Fruit fly (Drosophila melanogaster): ENCODE results near the gene KrT95D.

KrT95D gene

DNA sequence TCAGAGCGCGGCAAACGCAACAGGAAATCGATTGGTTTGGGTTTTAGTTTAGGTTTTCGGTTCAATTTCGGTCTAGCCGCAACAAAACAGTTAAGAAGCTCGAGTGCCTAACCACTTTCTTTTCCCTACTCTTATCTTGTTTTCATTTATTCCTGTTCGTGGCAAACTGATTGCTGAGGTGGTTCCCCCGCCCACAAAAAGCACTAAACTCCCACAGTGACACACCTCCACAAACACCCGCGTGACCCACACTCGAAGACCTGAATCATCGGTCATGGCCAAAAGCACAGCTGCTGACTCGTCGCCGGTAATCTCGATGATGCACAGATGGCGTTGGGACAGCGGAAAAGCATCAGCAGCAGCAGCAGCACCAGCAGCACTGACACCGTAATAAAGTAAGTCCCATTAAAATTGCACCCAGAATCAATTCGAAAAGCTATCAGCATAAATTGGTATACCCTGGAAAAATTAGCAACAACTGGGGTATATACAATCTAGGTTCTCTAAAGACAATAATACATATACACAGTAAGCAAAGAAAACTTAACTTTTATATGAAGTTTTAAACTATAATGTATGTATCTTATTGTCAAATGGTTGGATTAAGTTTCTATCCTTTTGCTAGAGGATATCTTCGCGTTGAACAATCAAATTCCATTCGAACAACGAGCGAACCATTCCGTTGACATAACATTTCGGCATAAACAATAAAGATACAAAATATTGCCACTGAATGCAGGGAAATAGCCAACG, 5.7 kb downstream of the KrT95D start (continued):
- no peak for TF ChIP-seq CG18599 (GFP tag; optimal IDR thresholded peaks at IDR 0.05)
- peak; percentile 49; the same call in 2 of the 3 replicates for TF ChIP-seq CG17361 (GFP tag; IDR thresholded peaks at IDR 0.05)
- no peak for TF ChIP-seq CG8478 (optimal IDR thresholded peaks at IDR 0.05)
- no peak for TF ChIP-seq cas (GFP tag; IDR thresholded peaks at IDR 0.05)
- no peak for TF ChIP-seq CG42726 (GFP tag; IDR thresholded peaks at IDR 0.05; ENCODE audit: partially characterized antibody)
- TF ChIP-seq Fer3 (tag; optimal IDR thresholded peaks at IDR 0.05) = no peak
- no peak for TF ChIP-seq vfl (GFP tag; optimal IDR thresholded peaks at IDR 0.05)
- no peak for TF ChIP-seq Hmx (GFP tag; optimal IDR thresholded peaks at IDR 0.05)
- TF ChIP-seq Side (GFP tag; optimal IDR thresholded peaks at IDR 0.05) = no peak
- no peak for TF ChIP-seq dm (GFP tag; optimal IDR thresholded peaks at IDR 0.05)
- no peak for TF ChIP-seq ftz-f1 (GFP tag; optimal IDR thresholded peaks at IDR 0.05)
- TF ChIP-seq CG7928 (GFP tag; optimal IDR thresholded peaks at IDR 0.05) = no peak
- no peak for TF ChIP-seq nerfin-1 (tag; optimal IDR thresholded peaks at IDR 0.05)
- TF ChIP-seq ci (GFP tag; IDR thresholded peaks at IDR 0.05) = 0 out of 3 replicates have a peak, but pooled peaks have one; percentile 56
- peak; percentile 28 for TF ChIP-seq CG15269 (tag; optimal IDR thresholded peaks at IDR 0.05)
- TF ChIP-seq Dll (GFP tag; IDR thresholded peaks at IDR 0.05; ENCODE audit: partially characterized antibody) = no peak
- no peak for TF ChIP-seq CG34376 (GFP tag; optimal IDR thresholded peaks at IDR 0.05)
- TF ChIP-seq sd (tag; optimal IDR thresholded peaks at IDR 0.05) = no peak
- no peak for TF ChIP-seq insv (GFP tag; optimal IDR thresholded peaks at IDR 0.05)
- no peak for TF ChIP-seq run (tag; optimal IDR thresholded peaks at IDR 0.05)
- peak; percentile 13 for TF ChIP-seq CG12219 (GFP tag; optimal IDR thresholded peaks at IDR 0.05)
- no peak for TF ChIP-seq sc (optimal IDR thresholded peaks at IDR 0.05)
- no peak for TF ChIP-seq sc (GFP tag; optimal IDR thresholded peaks at IDR 0.05)
- TF ChIP-seq CG17186 (GFP tag; optimal IDR thresholded peaks at IDR 0.05) = no peak
- no peak for TF ChIP-seq CG13894 (tag; optimal IDR thresholded peaks at IDR 0.05)
- peak; percentile 65 for TF ChIP-seq CG2712 (tag; optimal IDR thresholded peaks at IDR 0.05)
- TF ChIP-seq ap (GFP tag; IDR thresholded peaks at IDR 0.05) = peak; percentile 25; the same call in 1 of the 2 replicates
- no peak for TF ChIP-seq CG8359 (GFP tag; optimal IDR thresholded peaks at IDR 0.05; ENCODE audit: borderline replicate concordance)
- no peak for TF ChIP-seq pb (GFP tag; optimal IDR thresholded peaks at IDR 0.05)
- TF ChIP-seq Spps (tag; optimal IDR thresholded peaks at IDR 0.05) = no peak
- no peak for TF ChIP-seq nerfin-2 (GFP tag; IDR thresholded peaks at IDR 0.05; ENCODE audit: partially characterized antibody)
- no peak for TF ChIP-seq CG1832 (GFP tag; optimal IDR thresholded peaks at IDR 0.05)
- TF ChIP-seq vvl (GFP tag; IDR thresholded peaks at IDR 0.05) = peak; percentile 58
- TF ChIP-seq Fer1 (GFP tag; optimal IDR thresholded peaks at IDR 0.05) = no peak
- peak; percentile 5 for TF ChIP-seq unpg (GFP tag; optimal IDR thresholded peaks at IDR 0.05)
- TF ChIP-seq CG7786 (GFP tag; optimal IDR thresholded peaks at IDR 0.05) = peak; percentile 23
- no peak for TF ChIP-seq CG2129 (GFP tag; IDR thresholded peaks at IDR 0.05; ENCODE audit: partially characterized antibody)
- no peak for TF ChIP-seq gcm (GFP tag; optimal IDR thresholded peaks at IDR 0.05)
- no peak for TF ChIP-seq MTF-1 (GFP tag; optimal IDR thresholded peaks at IDR 0.05; ENCODE audit: borderline replicate concordance)
- TF ChIP-seq unc-4 (GFP tag; IDR thresholded peaks at IDR 0.05; ENCODE audit: partially characterized antibody) = no peak
- TF ChIP-seq ato (GFP tag; IDR thresholded peaks at IDR 0.05; ENCODE audit: partially characterized antibody) = no peak
- TF ChIP-seq mirr (GFP tag; optimal IDR thresholded peaks at IDR 0.05) = no peak
- TF ChIP-seq Antp (GFP tag; optimal IDR thresholded peaks at IDR 0.05) = no peak
- TF ChIP-seq stwl (tag; optimal IDR thresholded peaks at IDR 0.05) = no peak
- no peak; the same call in 2 of the 3 replicates for TF ChIP-seq CG14050 (GFP tag; IDR thresholded peaks at IDR 0.05)
- no peak for TF ChIP-seq CG4360 (GFP tag; IDR thresholded peaks at IDR 0.05)
- no peak for TF ChIP-seq Poxn (GFP tag; IDR thresholded peaks at IDR 0.05)
- TF ChIP-seq kay (GFP tag; optimal IDR thresholded peaks at IDR 0.05) = no peak
- TF ChIP-seq Dad (GFP tag; optimal IDR thresholded peaks at IDR 0.05) = no peak

Data from whole organism, embryonic.